ENCODE assay signal across 5 worm cellular contexts in the genomic region with DNA sequence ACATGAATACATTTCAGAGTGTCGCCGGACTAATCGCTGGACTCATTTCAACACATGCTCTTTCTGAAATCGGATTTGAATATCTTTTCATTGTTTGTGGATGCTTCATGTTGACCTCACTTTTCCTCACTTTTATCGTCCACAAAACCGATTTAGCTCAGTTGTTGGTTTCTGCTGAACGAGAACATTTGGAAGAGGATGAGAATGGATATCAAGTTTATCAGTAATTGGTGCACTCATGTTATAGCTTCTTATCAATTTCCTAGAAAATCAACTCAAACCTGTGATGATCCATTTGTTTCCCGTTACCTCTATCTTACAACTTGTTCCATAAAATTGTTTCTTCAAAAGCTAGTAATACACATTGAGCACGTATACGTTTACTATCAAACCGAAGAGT.
A peak's percentile ranks its signal among the peaks of the same experiment; 100 is the strongest.
TF ChIP-seq lines count a peak whose summit lies in the region.

No protein-coding gene starts in this region.

TF ChIP-seq in whole organism, L1 larva, 84 proteins besides CTCF, POLR2A, EP300 and RAD21:
- TF ChIP-seq nhr-90 (tag; optimal IDR thresholded peaks at IDR 0.05; lab: Kevin White, UChicago; ENCODE audit: poor library complexity) = no peak
- no peak for TF ChIP-seq ceh-8 (GFP tag; optimal IDR thresholded peaks at IDR 0.05; lab: Kevin White, UChicago)
- no peak for TF ChIP-seq isw-1 (GFP tag; IDR thresholded peaks at IDR 0.05; lab: Robert Waterston, UW)
- TF ChIP-seq irx-1 (tag; optimal IDR thresholded peaks at IDR 0.05; lab: Kevin White, UChicago) = no peak
- TF ChIP-seq aly-2 (tag; optimal IDR thresholded peaks at IDR 0.05; lab: Kevin White, UChicago) = peak; percentile 40
- TF ChIP-seq elt-3 (tag; optimal IDR thresholded peaks at IDR 0.05; lab: Kevin White, UChicago) = no peak
- no peak for TF ChIP-seq sup-37 (GFP tag; optimal IDR thresholded peaks at IDR 0.05; lab: Kevin White, UChicago)
- no peak for TF ChIP-seq ceh-88 (GFP tag; IDR thresholded peaks at IDR 0.05; lab: Robert Waterston, UW)
- no peak for TF ChIP-seq nhr-77 (tag; optimal IDR thresholded peaks at IDR 0.05; lab: Kevin White, UChicago)
- no peak for TF ChIP-seq skn-1 (tag; optimal IDR thresholded peaks at IDR 0.05; lab: Kevin White, UChicago)
- TF ChIP-seq C04F5.9 (tag; optimal IDR thresholded peaks at IDR 0.05; lab: Kevin White, UChicago) = no peak
- TF ChIP-seq tbx-2 (tag; optimal IDR thresholded peaks at IDR 0.05; lab: Kevin White, UChicago) = no peak
- no peak for TF ChIP-seq zag-1 (tag; optimal IDR thresholded peaks at IDR 0.05; lab: Kevin White, UChicago)
- no peak for TF ChIP-seq egl-27 (tag; optimal IDR thresholded peaks at IDR 0.05; lab: Kevin White, UChicago)
- peak; percentile 14 for TF ChIP-seq nhr-85 (tag; lab: Kevin White, UChicago)
- no peak for TF ChIP-seq nhr-237 (tag; optimal IDR thresholded peaks at IDR 0.05; lab: Kevin White, UChicago)
- TF ChIP-seq ceh-82 (tag; optimal IDR thresholded peaks at IDR 0.05; lab: Kevin White, UChicago) = no peak

TF ChIP-seq in whole organism, L2 larva, 48 proteins besides CTCF, POLR2A, EP300 and RAD21:
- TF ChIP-seq nhr-129 (tag; optimal IDR thresholded peaks at IDR 0.05; lab: Kevin White, UChicago) (no peak), crh-2 (tag; optimal IDR thresholded peaks at IDR 0.05; lab: Kevin White, UChicago) (peak; percentile 1)

TF ChIP-seq in whole organism, L3 larva, 47 proteins besides CTCF, POLR2A, EP300 and RAD21:
- TF ChIP-seq nhr-43 (tag; optimal IDR thresholded peaks at IDR 0.05; lab: Kevin White, UChicago; ENCODE audit: poor library complexity, severe bottlenecking) = peak; percentile 12
- TF ChIP-seq mml-1 (tag; optimal IDR thresholded peaks at IDR 0.05; lab: Kevin White, UChicago) = no peak
- no peak for TF ChIP-seq jun-1 (tag; optimal IDR thresholded peaks at IDR 0.05; lab: Kevin White, UChicago)

TF ChIP-seq in whole organism, L4 larva, 104 proteins besides CTCF, POLR2A, EP300 and RAD21:
- TF ChIP-seq lin-38 (GFP tag; IDR thresholded peaks at IDR 0.05; lab: Robert Waterston, UW) = peak; percentile 56
- TF ChIP-seq egl-27 (tag; optimal IDR thresholded peaks at IDR 0.05; lab: Kevin White, UChicago) = no peak
- no peak for TF ChIP-seq tra-1 (GFP tag; IDR thresholded peaks at IDR 0.05; lab: Robert Waterston, UW)
- no peak for TF ChIP-seq F10B5.3 (tag; optimal IDR thresholded peaks at IDR 0.05; lab: Kevin White, UChicago)
- no peak for TF ChIP-seq nhr-76 (tag; optimal IDR thresholded peaks at IDR 0.05; lab: Kevin White, UChicago)
- no peak for TF ChIP-seq F44E2.7 (GFP tag; IDR thresholded peaks at IDR 0.05; lab: Robert Waterston, UW)
- TF ChIP-seq aha-1 (tag; lab: Kevin White, UChicago) = peak; percentile 60
- no peak for TF ChIP-seq set-16 (GFP tag; IDR thresholded peaks at IDR 0.05; lab: Robert Waterston, UW)
- peak; percentile 47 for TF ChIP-seq F49E8.2 (tag; optimal IDR thresholded peaks at IDR 0.05; lab: Kevin White, UChicago; ENCODE audit: borderline replicate concordance)
- TF ChIP-seq mes-2 (tag; optimal IDR thresholded peaks at IDR 0.05; lab: Kevin White, UChicago; ENCODE audit: poor library complexity, severe bottlenecking) = peak; percentile 7
- peak in 1 of 2 experiments; percentile 6 for TF ChIP-seq daf-16 (GFP tag; optimal IDR thresholded peaks at IDR 0.05; lab: Kevin White, UChicago)
- no peak for TF ChIP-seq daf-16 (tag; optimal IDR thresholded peaks at IDR 0.05; lab: Kevin White, UChicago)
- TF ChIP-seq T26A8.4 (GFP tag; IDR thresholded peaks at IDR 0.05; lab: Robert Waterston, UW) = peak; percentile 40; the same call in 1 of the 2 replicates
- 0 out of 2 replicates have a peak, but pooled peaks have one; percentile 62 for TF ChIP-seq Y105C5A.15 (GFP tag; IDR thresholded peaks at IDR 0.05; lab: Robert Waterston, UW)
- TF ChIP-seq arid-1 (GFP tag; conservative IDR thresholded peaks at IDR 0.05; lab: Robert Waterston, UW) = peak; percentile 20; the same call in 1 of the 2 replicates

TF ChIP-seq in whole organism, young adult, 124 proteins besides CTCF, POLR2A, EP300 and RAD21 (continues in another document):
- TF ChIP-seq cebp-2 (GFP tag; IDR thresholded peaks at IDR 0.05; lab: Robert Waterston, UW) (no peak), ets-4 (GFP tag; optimal IDR thresholded peaks at IDR 0.05; lab: Kevin White, UChicago) (no peak), bed-2 (GFP tag; IDR thresholded peaks at IDR 0.05; lab: Robert Waterston, UW) (no peak), pbrm-1 (GFP tag; IDR thresholded peaks at IDR 0.05; lab: Robert Waterston, UW) (0 out of 2 replicates have a peak, but pooled peaks have one; percentile 22), snpc-4 (GFP tag; optimal IDR thresholded peaks at IDR 0.05; lab: Kevin White, UChicago) (no peak), snpc-4 (tag; optimal IDR thresholded peaks at IDR 0.05; lab: Kevin White, UChicago) (peak in 1 of 4 experiments; percentile 45), dox-1 (GFP tag; IDR thresholded peaks at IDR 0.05; lab: Robert Waterston, UW) (no peak), mxl-1 (tag; optimal IDR thresholded peaks at IDR 0.05; lab: Kevin White, UChicago) (no peak), ceh-79 (tag; optimal IDR thresholded peaks at IDR 0.05; lab: Kevin White, UChicago) (no peak), rec-8 (tag; optimal IDR thresholded peaks at IDR 0.05; lab: Kevin White, UChicago) (no peak), die-1 (tag; optimal IDR thresholded peaks at IDR 0.05; lab: Kevin White, UChicago) (no peak), ceh-91 (GFP tag; IDR thresholded peaks at IDR 0.05; lab: Robert Waterston, UW) (no peak), lin-40 (tag; optimal IDR thresholded peaks at IDR 0.05; lab: Kevin White, UChicago) (no peak), athp-1 (tag; optimal IDR thresholded peaks at IDR 0.05; lab: Kevin White, UChicago) (peak; percentile 40), B0035.1 (tag; optimal IDR thresholded peaks at IDR 0.05; lab: Kevin White, UChicago) (no peak), xnd-1 (tag; optimal IDR thresholded peaks at IDR 0.05; lab: Kevin White, UChicago) (peak; percentile 52), ztf-25 (GFP tag; IDR thresholded peaks at IDR 0.05; lab: Robert Waterston, UW) (no peak), ceh-40 (GFP tag; IDR thresholded peaks at IDR 0.05; lab: Robert Waterston, UW) (no peak), F23B12.7 (tag; optimal IDR thresholded peaks at IDR 0.05; lab: Kevin White, UChicago; ENCODE audit: insufficient read depth) (no peak), lin-26 (GFP tag; IDR thresholded peaks at IDR 0.05; lab: Robert Waterston, UW) (no peak), madf-6 (GFP tag; IDR thresholded peaks at IDR 0.05; lab: Robert Waterston, UW) (peak; percentile 69), ztf-18 (tag; optimal IDR thresholded peaks at IDR 0.05; lab: Kevin White, UChicago) (no peak), fkh-3 (tag; optimal IDR thresholded peaks at IDR 0.05; lab: Kevin White, UChicago) (no peak), F10E7.11 (tag; optimal IDR thresholded peaks at IDR 0.05; lab: Kevin White, UChicago) (no peak), let-607 (tag; optimal IDR thresholded peaks at IDR 0.05; lab: Kevin White, UChicago) (no peak), dpl-1 (GFP tag; optimal IDR thresholded peaks at IDR 0.05; lab: Kevin White, UChicago) (no peak), nhr-80 (tag; optimal IDR thresholded peaks at IDR 0.05; lab: Kevin White, UChicago) (no peak), nhr-179 (tag; optimal IDR thresholded peaks at IDR 0.05; lab: Kevin White, UChicago) (no peak), ZK185.1 (tag; optimal IDR thresholded peaks at IDR 0.05; lab: Kevin White, UChicago; ENCODE audit: poor library complexity, severe bottlenecking) (no peak), efl-1 (GFP tag; optimal IDR thresholded peaks at IDR 0.05; lab: Kevin White, UChicago) (no peak), B0336.3 (GFP tag; IDR thresholded peaks at IDR 0.05; lab: Robert Waterston, UW) (peak; percentile 65), aptf-2 (GFP tag; conservative IDR thresholded peaks at IDR 0.05; lab: Robert Waterston, UW) (no peak), F49E8.2 (tag; optimal IDR thresholded peaks at IDR 0.05; lab: Kevin White, UChicago; ENCODE audit: insufficient read depth) (peak; percentile 56), hrde-1 (tag; optimal IDR thresholded peaks at IDR 0.05; lab: Kevin White, UChicago; ENCODE audit: borderline replicate concordance) (peak; percentile 86), let-526 (GFP tag; IDR thresholded peaks at IDR 0.05; lab: Robert Waterston, UW) (no peak), F37B4.10 (GFP tag; IDR thresholded peaks at IDR 0.05; lab: Robert Waterston, UW) (no peak), F39B2.1 (GFP tag; IDR thresholded peaks at IDR 0.05; lab: Robert Waterston, UW) (peak; percentile 51; the same call in 1 of the 2 replicates), snpc-1.3 (tag; optimal IDR thresholded peaks at IDR 0.05; lab: Kevin White, UChicago; ENCODE audit: insufficient read depth) (no peak), D2030.7 (GFP tag; IDR thresholded peaks at IDR 0.05; lab: Robert Waterston, UW) (no peak), ama-1 (optimal IDR thresholded peaks at IDR 0.05; lab: Kevin White, UChicago) (no peak), ama-1 (GFP tag; optimal IDR thresholded peaks at IDR 0.05; lab: Kevin White, UChicago) (no peak), B0019.2 (GFP tag; conservative IDR thresholded peaks at IDR 0.05; lab: Robert Waterston, UW) (no peak), lin-35 (GFP tag; optimal IDR thresholded peaks at IDR 0.05; lab: Kevin White, UChicago) (no peak), ekl-4 (GFP tag; IDR thresholded peaks at IDR 0.05; lab: Robert Waterston, UW) (peak; percentile 56; the same call in 1 of the 2 replicates), lir-1 (GFP tag; conservative IDR thresholded peaks at IDR 0.05; lab: Robert Waterston, UW) (no peak), F33H1.4 (GFP tag; IDR thresholded peaks at IDR 0.05; lab: Robert Waterston, UW) (no peak; the same call in 1 of the 2 replicates), madf-3 (GFP tag; IDR thresholded peaks at IDR 0.05; lab: Robert Waterston, UW) (no peak), sea-2 (GFP tag; IDR thresholded peaks at IDR 0.05; lab: Robert Waterston, UW) (no peak), attf-5 (GFP tag; optimal IDR thresholded peaks at IDR 0.05; lab: Kevin White, UChicago) (no peak), lsy-27 (tag; optimal IDR thresholded peaks at IDR 0.05; lab: Kevin White, UChicago; ENCODE audit: borderline replicate concordance, insufficient read depth) (no peak), him-1 (tag; optimal IDR thresholded peaks at IDR 0.05; lab: Kevin White, UChicago) (no peak), bed-1 (GFP tag; IDR thresholded peaks at IDR 0.05; lab: Robert Waterston, UW) (no peak), T07F8.4 (tag; optimal IDR thresholded peaks at IDR 0.05; lab: Kevin White, UChicago) (no peak), Y53G8AR.9 (GFP tag; conservative IDR thresholded peaks at IDR 0.05; lab: Robert Waterston, UW) (0 out of 2 replicates have a peak, but pooled peaks have one; percentile 61)
